Comparison of ENCODE assay signal across 6 worm cellular contexts in genomic region chrII:2335572-2335971, ce11.
TF ChIP-seq lines count a peak whose summit lies in the region.

TSS of gene F43C11.7 (plus strand) at chrII:2335897.

TF ChIP-seq in whole organism, L1 larva, 84 proteins besides CTCF, POLR2A, EP300 and RAD21 (continues in another document):
- TF ChIP-seq lin-15B (tag; optimal IDR thresholded peaks at IDR 0.05; lab: Kevin White, UChicago), result no peak
- no peak for TF ChIP-seq irx-1 (tag; optimal IDR thresholded peaks at IDR 0.05; lab: Kevin White, UChicago)
- no peak for TF ChIP-seq jun-1 (tag; optimal IDR thresholded peaks at IDR 0.05; lab: Kevin White, UChicago)
- TF ChIP-seq lin-35 (GFP tag; optimal IDR thresholded peaks at IDR 0.05; lab: Kevin White, UChicago), result peak in 1 of 2 experiments; percentile 20
- no peak for TF ChIP-seq alr-1 (tag; optimal IDR thresholded peaks at IDR 0.05; lab: Kevin White, UChicago; ENCODE audit: borderline replicate concordance)
- TF ChIP-seq hpl-2 (GFP tag; optimal IDR thresholded peaks at IDR 0.05; lab: Kevin White, UChicago), result no peak
- no peak for TF ChIP-seq sox-4 (tag; optimal IDR thresholded peaks at IDR 0.05; lab: Kevin White, UChicago)
- TF ChIP-seq efl-1 (optimal IDR thresholded peaks at IDR 0.05; lab: Kevin White, UChicago), result no peak
- peak in 1 of 2 experiments; percentile 71 for TF ChIP-seq efl-1 (GFP tag; optimal IDR thresholded peaks at IDR 0.05 in 1 of 2; lab: Kevin White, UChicago)
- no peak for TF ChIP-seq ets-5 (GFP tag; IDR thresholded peaks at IDR 0.05; lab: Robert Waterston, UW)
- TF ChIP-seq unc-62 (GFP tag; optimal IDR thresholded peaks at IDR 0.05; lab: Kevin White, UChicago), result no peak
- no peak for TF ChIP-seq nhr-19 (GFP tag; conservative IDR thresholded peaks at IDR 0.05; lab: Robert Waterston, UW)
- TF ChIP-seq nhr-20 (tag; optimal IDR thresholded peaks at IDR 0.05; lab: Kevin White, UChicago), result peak; percentile 30
- peak; percentile 73 for TF ChIP-seq elt-2 (tag; optimal IDR thresholded peaks at IDR 0.05; lab: Kevin White, UChicago)
- TF ChIP-seq mef-2 (tag; optimal IDR thresholded peaks at IDR 0.05; lab: Kevin White, UChicago), result no peak

TF ChIP-seq in whole organism, L2 larva, 48 proteins besides CTCF, POLR2A, EP300 and RAD21:
- TF ChIP-seq gmeb-1 (tag; optimal IDR thresholded peaks at IDR 0.05; lab: Kevin White, UChicago) (peak; percentile 26), peb-1 (tag; optimal IDR thresholded peaks at IDR 0.05; lab: Kevin White, UChicago) (no peak), fos-1 (tag; optimal IDR thresholded peaks at IDR 0.05; lab: Kevin White, UChicago) (peak; percentile 60)

TF ChIP-seq in whole organism, L3 larva, 47 proteins besides CTCF, POLR2A, EP300 and RAD21:
- TF ChIP-seq lin-39 (tag; optimal IDR thresholded peaks at IDR 0.05; lab: Kevin White, UChicago) (no peak), elt-1 (tag; optimal IDR thresholded peaks at IDR 0.05; lab: Kevin White, UChicago) (no peak), elt-2 (tag; optimal IDR thresholded peaks at IDR 0.05; lab: Kevin White, UChicago) (peak; percentile 87), pha-4 (tag; optimal IDR thresholded peaks at IDR 0.05; lab: Kevin White, UChicago) (peak; percentile 51), tbx-2 (tag; optimal IDR thresholded peaks at IDR 0.05; lab: Kevin White, UChicago) (no peak), pqm-1 (tag; optimal IDR thresholded peaks at IDR 0.05; lab: Kevin White, UChicago) (peak; percentile 49)

TF ChIP-seq in whole organism, L4 larva, 104 proteins besides CTCF, POLR2A, EP300 and RAD21:
- no peak for TF ChIP-seq unc-62 (GFP tag; optimal IDR thresholded peaks at IDR 0.05 in 1 of 2; lab: Kevin White, UChicago)
- TF ChIP-seq unc-62 (tag; optimal IDR thresholded peaks at IDR 0.05; lab: Kevin White, UChicago), result no peak
- no peak for TF ChIP-seq ceh-20 (GFP tag; IDR thresholded peaks at IDR 0.05; lab: Robert Waterston, UW)
- TF ChIP-seq php-3 (GFP tag; IDR thresholded peaks at IDR 0.05; lab: Robert Waterston, UW), result 0 out of 2 replicates have a peak, but pooled peaks have one; percentile 19
- TF ChIP-seq skn-1 (tag; optimal IDR thresholded peaks at IDR 0.05; lab: Kevin White, UChicago), result no peak
- peak; percentile 58 for TF ChIP-seq hlh-11 (tag; optimal IDR thresholded peaks at IDR 0.05; lab: Kevin White, UChicago)
- TF ChIP-seq dmd-9 (GFP tag; IDR thresholded peaks at IDR 0.05; lab: Robert Waterston, UW), result no peak
- peak; percentile 82 for TF ChIP-seq nhr-28 (tag; optimal IDR thresholded peaks at IDR 0.05; lab: Kevin White, UChicago)
- TF ChIP-seq daf-16 (GFP tag; optimal IDR thresholded peaks at IDR 0.05; lab: Kevin White, UChicago), result no peak
- TF ChIP-seq daf-16 (tag; optimal IDR thresholded peaks at IDR 0.05; lab: Kevin White, UChicago), result peak; percentile 63
- no peak for TF ChIP-seq tra-1 (GFP tag; IDR thresholded peaks at IDR 0.05; lab: Robert Waterston, UW)
- TF ChIP-seq zfp-2 (tag; optimal IDR thresholded peaks at IDR 0.05; lab: Kevin White, UChicago), result no peak
- TF ChIP-seq hlh-30 (tag; optimal IDR thresholded peaks at IDR 0.05; lab: Kevin White, UChicago; ENCODE audit: insufficient read depth), result peak; percentile 52
- no peak for TF ChIP-seq daf-19 (GFP tag; conservative IDR thresholded peaks at IDR 0.05; lab: Robert Waterston, UW)
- TF ChIP-seq dmd-6 (GFP tag; IDR thresholded peaks at IDR 0.05; lab: Robert Waterston, UW), result peak; percentile 71
- no peak for TF ChIP-seq lin-38 (GFP tag; IDR thresholded peaks at IDR 0.05; lab: Robert Waterston, UW)
- peak in 1 of 2 experiments; percentile 35 for TF ChIP-seq mdl-1 (tag; optimal IDR thresholded peaks at IDR 0.05; lab: Kevin White, UChicago)
- TF ChIP-seq dpl-1 (GFP tag; optimal IDR thresholded peaks at IDR 0.05; lab: Kevin White, UChicago), result no peak
- TF ChIP-seq rbr-2 (tag; optimal IDR thresholded peaks at IDR 0.05; lab: Kevin White, UChicago), result no peak
- TF ChIP-seq nhr-77 (tag; optimal IDR thresholded peaks at IDR 0.05; lab: Kevin White, UChicago), result peak; percentile 69
- peak; percentile 56 for TF ChIP-seq dve-1 (tag; optimal IDR thresholded peaks at IDR 0.05; lab: Kevin White, UChicago; ENCODE audit: insufficient read depth)
- no peak for TF ChIP-seq nhr-76 (tag; optimal IDR thresholded peaks at IDR 0.05; lab: Kevin White, UChicago)
- TF ChIP-seq spr-1 (tag; optimal IDR thresholded peaks at IDR 0.05; lab: Kevin White, UChicago), result no peak
- TF ChIP-seq pqm-1 (tag; optimal IDR thresholded peaks at IDR 0.05; lab: Kevin White, UChicago), result peak; percentile 80

TF ChIP-seq in whole organism, mixed stage, embryonic, 35 proteins besides CTCF, POLR2A, EP300 and RAD21:
- peak; percentile 98 for TF ChIP-seq zip-8 (tag; optimal IDR thresholded peaks at IDR 0.05; lab: Kevin White, UChicago)
- no peak for TF ChIP-seq mls-2 (tag; optimal IDR thresholded peaks at IDR 0.05; lab: Kevin White, UChicago)

TF ChIP-seq in whole organism, young adult, 124 proteins besides CTCF, POLR2A, EP300 and RAD21:
- TF ChIP-seq snpc-4 (GFP tag; optimal IDR thresholded peaks at IDR 0.05; lab: Kevin White, UChicago), result no peak
- TF ChIP-seq snpc-4 (tag; optimal IDR thresholded peaks at IDR 0.05; lab: Kevin White, UChicago), result no peak
- peak; percentile 84 for TF ChIP-seq nhr-80 (tag; optimal IDR thresholded peaks at IDR 0.05; lab: Kevin White, UChicago)
- no peak for TF ChIP-seq attf-6 (GFP tag; IDR thresholded peaks at IDR 0.05; lab: Robert Waterston, UW)
- peak; percentile 87 for TF ChIP-seq atf-7 (tag; optimal IDR thresholded peaks at IDR 0.05; lab: Kevin White, UChicago)
- TF ChIP-seq him-1 (tag; optimal IDR thresholded peaks at IDR 0.05; lab: Kevin White, UChicago), result no peak
- TF ChIP-seq ztf-25 (GFP tag; IDR thresholded peaks at IDR 0.05; lab: Robert Waterston, UW), result no peak
- TF ChIP-seq ZK185.1 (tag; optimal IDR thresholded peaks at IDR 0.05; lab: Kevin White, UChicago; ENCODE audit: poor library complexity, severe bottlenecking), result no peak
- TF ChIP-seq nhr-27 (tag; optimal IDR thresholded peaks at IDR 0.05; lab: Kevin White, UChicago), result no peak
- no peak for TF ChIP-seq cebp-1 (GFP tag; IDR thresholded peaks at IDR 0.05; lab: Robert Waterston, UW)
- TF ChIP-seq cebp-1 (tag; optimal IDR thresholded peaks at IDR 0.05; lab: Kevin White, UChicago), result peak; percentile 27
- TF ChIP-seq pbrm-1 (GFP tag; IDR thresholded peaks at IDR 0.05; lab: Robert Waterston, UW), result no peak
- no peak for TF ChIP-seq dox-1 (GFP tag; IDR thresholded peaks at IDR 0.05; lab: Robert Waterston, UW)
- peak; percentile 37 for TF ChIP-seq unc-62 (GFP tag; optimal IDR thresholded peaks at IDR 0.05; lab: Kevin White, UChicago)
